Worm (Caenorhabditis elegans) whole organism, L3 larva: ENCODE data around the gene oac-10.

Experiments
- jun-1 ChIP-seq: fragments of 150-350 bp; optimal IDR thresholded peaks from 2 replicates; lab custom pipeline; 2014; ENCODE audit warnings: missing biosample characterization, missing genetic modification reagents, missing genetic modification characterization
- sea-2 ChIP-seq: fragments of 150-350 bp; sonication (generic microtip); optimal IDR thresholded peaks from 4 replicates; lab custom pipeline; 2014; ENCODE audit warnings: missing biosample characterization, missing genetic modification reagents, missing genetic modification characterization

ce11 chrII:3910737-3911136 lies 41.0 kb downstream of the oac-10 start, which contains the start of gene bcmo-2:
- TF ChIP-seq jun-1 (tag; lab: Kevin White, UChicago) (no peak), sea-2 (no peak)
